Worm (Caenorhabditis elegans) whole organism, late embryonic: Measurements from ENCODE around the gene F53E10.1.

Experiments used
- C08G9.2 ChIP-seq: sonication (generic microtip); optimal IDR thresholded peaks from 2 replicates; lab custom pipeline; 2016; ENCODE audit warnings: mild to moderate bottlenecking, missing genetic modification characterization, moderate library complexity, missing compliant biosample characterization
- ama-1 ChIP-seq: fragments of 150-350 bp; optimal IDR thresholded peaks from 2 replicates; lab custom pipeline; 2014
- ceh-14 ChIP-seq: sonication (generic microtip); optimal IDR thresholded peaks from 2 replicates; lab custom pipeline; 2016; ENCODE audit warnings: missing genotype, missing genetic modification characterization, missing compliant biosample characterization
- che-1 ChIP-seq: sonication (generic microtip); optimal IDR thresholded peaks from 2 replicates; lab custom pipeline; 2016; ENCODE audit warnings: mild to moderate bottlenecking, missing genetic modification characterization, missing compliant biosample characterization
- fkh-6 ChIP-seq: sonication (generic microtip); optimal IDR thresholded peaks from 2 replicates; lab custom pipeline; 2016; ENCODE audit warnings: missing genetic modification characterization, missing compliant biosample characterization
- hlh-13 ChIP-seq: fragments of 200-800 bp; sonication (Bioruptor generic); optimal IDR thresholded peaks from 2 replicates; lab custom pipeline; 2018; ENCODE audit warnings: mild to moderate bottlenecking, missing genetic modification characterization, missing compliant biosample characterization
- hlh-8 ChIP-seq: sonication (generic microtip); optimal IDR thresholded peaks from 2 replicates; lab custom pipeline; 2016; ENCODE audit warnings: missing genotype, missing genetic modification characterization, missing compliant biosample characterization
- nhr-11 ChIP-seq: fragments of 150-350 bp; optimal IDR thresholded peaks from 2 replicates; lab custom pipeline; 2014; ENCODE audit warnings: missing biosample characterization, missing genetic modification characterization
- pag-3 ChIP-seq: sonication (generic microtip); optimal IDR thresholded peaks from 2 replicates; lab custom pipeline; 2016; ENCODE audit warnings: missing compliant biosample characterization, missing genetic modification characterization, borderline replicate concordance
- sdc-2 ChIP-seq: sonication (generic microtip); optimal IDR thresholded peaks from 2 replicates; lab custom pipeline; 2016; ENCODE audit warnings: missing genotype, missing genetic modification characterization, missing compliant biosample characterization

ce11 chrV:2580598-2580997 lies 34.5 kb upstream of the F53E10.1 start, which contains the start of gene C29G2.3:
- TF ChIP-seq ama-1 (lab: Kevin White, UChicago), result no peak
- TF ChIP-seq C08G9.2 (tag; lab: Kevin White, UChicago), result no peak
- TF ChIP-seq hlh-8 (tag; lab: Kevin White, UChicago), result no peak
- no peak for TF ChIP-seq ceh-14 (tag; lab: Kevin White, UChicago)
- no peak for TF ChIP-seq hlh-13 (GFP tag; lab: Kevin White, UChicago)
- no peak for TF ChIP-seq fkh-6 (tag; lab: Kevin White, UChicago)
- no peak for TF ChIP-seq sdc-2 (tag; lab: Kevin White, UChicago)
- no peak for TF ChIP-seq pag-3
- no peak for TF ChIP-seq nhr-11 (tag; lab: Kevin White, UChicago)
- no peak for TF ChIP-seq che-1 (tag; lab: Kevin White, UChicago)
